Worm (Caenorhabditis elegans) whole organism, L3 larva: ENCODE measurements around the gene chat-1.

Source experiments
- aly-2 ChIP-seq: fragments of 150-350 bp; optimal IDR thresholded peaks from 2 replicates; lab custom pipeline; 2014; ENCODE audit warnings: missing biosample characterization, missing genetic modification characterization
- ceh-28 ChIP-seq: fragments of 150-350 bp; optimal IDR thresholded peaks from 2 replicates; lab custom pipeline; 2014; ENCODE audit warnings: missing biosample characterization, missing genetic modification reagents, missing genetic modification characterization
- nhr-12 ChIP-seq: fragments of 150-350 bp; optimal IDR thresholded peaks from 2 replicates; lab custom pipeline; 2014; ENCODE audit warnings: missing biosample characterization, missing genetic modification characterization
- skn-1 ChIP-seq: fragments of 150-350 bp; optimal IDR thresholded peaks from 2 replicates; lab custom pipeline; 2014; ENCODE audit warnings: missing biosample characterization, missing genetic modification characterization
- ztf-4 ChIP-seq: fragments of 150-350 bp; optimal IDR thresholded peaks from 2 replicates; lab custom pipeline; 2014; ENCODE audit warnings: missing biosample characterization, missing genetic modification characterization

DNA sequence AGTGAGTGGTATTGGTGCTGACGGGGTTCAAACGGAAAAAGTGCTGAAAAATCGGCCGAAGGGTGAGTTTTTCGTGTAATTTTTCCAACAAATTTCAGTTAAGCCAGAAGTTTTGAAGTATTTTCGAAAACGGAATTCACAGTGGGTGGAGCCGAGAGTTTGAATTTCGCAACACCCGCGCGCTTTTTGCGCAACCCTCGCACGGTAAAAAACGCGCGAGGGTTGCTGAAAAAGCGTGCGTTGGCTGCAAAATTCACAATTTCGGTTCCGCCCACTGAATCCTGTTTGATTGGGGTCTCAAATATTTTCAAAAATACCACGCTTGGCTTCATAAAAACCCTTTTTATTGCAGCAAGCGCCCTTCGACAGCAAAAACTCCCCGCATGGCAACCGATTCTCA is 236 bp downstream of the chat-1 start:
- no peak for TF ChIP-seq ztf-4 (tag; lab: Kevin White, UChicago)
- no peak for TF ChIP-seq nhr-12 (tag; lab: Kevin White, UChicago)
- TF ChIP-seq aly-2 (tag; lab: Kevin White, UChicago): no peak
- TF ChIP-seq skn-1 (tag; lab: Kevin White, UChicago): no peak
- TF ChIP-seq ceh-28 (tag; lab: Kevin White, UChicago): no peak
